Fruit fly (Drosophila melanogaster): Measurements from ENCODE around the gene Srp72.

Gene Srp72

dm6 chr3R:20588480-20588785 lies at the start of gene Srp72 (continued):
- TF ChIP-seq tx (GFP tag; optimal IDR thresholded peaks at IDR 0.05) = no peak
- no peak for TF ChIP-seq Gsc (GFP tag; IDR thresholded peaks at IDR 0.05)
- TF ChIP-seq CG4854 (GFP tag; optimal IDR thresholded peaks at IDR 0.05) = no peak
- no peak for TF ChIP-seq mld (GFP tag; IDR thresholded peaks at IDR 0.05; ENCODE audit: partially characterized antibody)
- TF ChIP-seq CG15269 (tag; optimal IDR thresholded peaks at IDR 0.05) = no peak
- no peak for TF ChIP-seq CG1792 (GFP tag; optimal IDR thresholded peaks at IDR 0.05)
- peak; percentile 10 for TF ChIP-seq kay (GFP tag; optimal IDR thresholded peaks at IDR 0.05)
- no peak for TF ChIP-seq Jarid2 (GFP tag; optimal IDR thresholded peaks at IDR 0.05)
- no peak for TF ChIP-seq E2f1 (GFP tag; IDR thresholded peaks at IDR 0.05)
- peak; percentile 73 for TF ChIP-seq gem (tag; optimal IDR thresholded peaks at IDR 0.05)
- no peak for TF ChIP-seq tna (GFP tag; IDR thresholded peaks at IDR 0.05; ENCODE audit: partially characterized antibody)
- TF ChIP-seq CG2712 (tag; optimal IDR thresholded peaks at IDR 0.05) = peak; percentile 65
- TF ChIP-seq fd96Cb (tag; optimal IDR thresholded peaks at IDR 0.05) = peak; percentile 52
- TF ChIP-seq CG32532 (GFP tag; IDR thresholded peaks at IDR 0.05) = peak; percentile 63; the same call in 1 of the 2 replicates
- no peak for TF ChIP-seq pum (GFP tag; optimal IDR thresholded peaks at IDR 0.05)
- peak; percentile 11 for TF ChIP-seq CG10979 (tag; optimal IDR thresholded peaks at IDR 0.05)
- TF ChIP-seq Adf1 (GFP tag; IDR thresholded peaks at IDR 0.05) = no peak
- TF ChIP-seq CG7357 (GFP tag; IDR thresholded peaks at IDR 0.05) = peak; percentile 14; the same call in 1 of the 3 replicates
- no peak for TF ChIP-seq Hey (tag; optimal IDR thresholded peaks at IDR 0.05)
- TF ChIP-seq sens (GFP tag) = peak; percentile 82
- no peak for TF ChIP-seq Doc2 (GFP tag; IDR thresholded peaks at IDR 0.05)
- no peak for TF ChIP-seq kni (GFP tag; optimal IDR thresholded peaks at IDR 0.05)
- no peak for TF ChIP-seq mirr (GFP tag; optimal IDR thresholded peaks at IDR 0.05)
- TF ChIP-seq CG1602 (GFP tag; optimal IDR thresholded peaks at IDR 0.05) = peak; percentile 20
- peak; percentile 38 for TF ChIP-seq lilli (GFP tag; optimal IDR thresholded peaks at IDR 0.05)
- TF ChIP-seq Dref (GFP tag; IDR thresholded peaks at IDR 0.05) = no peak
- TF ChIP-seq Fer1 (GFP tag; optimal IDR thresholded peaks at IDR 0.05) = peak; percentile 18
- no peak for TF ChIP-seq sima (GFP tag; optimal IDR thresholded peaks at IDR 0.05)
- no peak for TF ChIP-seq sim (GFP tag; IDR thresholded peaks at IDR 0.05)
- peak; percentile 68 for TF ChIP-seq CG2678 (tag; optimal IDR thresholded peaks at IDR 0.05)
- TF ChIP-seq Mad (GFP tag; optimal IDR thresholded peaks at IDR 0.05) = no peak
- TF ChIP-seq Ssrp (tag; optimal IDR thresholded peaks at IDR 0.05) = peak; percentile 25
- TF ChIP-seq CG4328 (GFP tag; optimal IDR thresholded peaks at IDR 0.05) = peak; percentile 29
- no peak for TF ChIP-seq Opbp (GFP tag; IDR thresholded peaks at IDR 0.05; ENCODE audit: partially characterized antibody)
- TF ChIP-seq CG3065 (GFP tag; optimal IDR thresholded peaks at IDR 0.05) = no peak
- TF ChIP-seq CG15479 (GFP tag; optimal IDR thresholded peaks at IDR 0.05) = no peak
- TF ChIP-seq CG5245 (GFP tag; optimal IDR thresholded peaks at IDR 0.05) = peak; percentile 34
- TF ChIP-seq peb (GFP tag; IDR thresholded peaks at IDR 0.05) = no peak
- TF ChIP-seq CG12219 (GFP tag; optimal IDR thresholded peaks at IDR 0.05) = no peak
- no peak for TF ChIP-seq CG11456 (GFP tag; IDR thresholded peaks at IDR 0.05)
- 0 out of 3 replicates have a peak, but pooled peaks have one; percentile 41 for TF ChIP-seq so (GFP tag; IDR thresholded peaks at IDR 0.05)
- peak; percentile 68 for TF ChIP-seq row (GFP tag; IDR thresholded peaks at IDR 0.05)
- TF ChIP-seq br (optimal IDR thresholded peaks at IDR 0.05) = no peak
- TF ChIP-seq Med (GFP tag) = peak; percentile 86
- TF ChIP-seq Trl (optimal IDR thresholded peaks at IDR 0.05) = no peak
- peak; percentile 0 for TF ChIP-seq Trl (GFP tag; optimal IDR thresholded peaks at IDR 0.05)
- TF ChIP-seq nerfin-2 (GFP tag; IDR thresholded peaks at IDR 0.05; ENCODE audit: partially characterized antibody) = no peak
- no peak for TF ChIP-seq CG16779 (GFP tag; IDR thresholded peaks at IDR 0.05)
- TF ChIP-seq CG17328 (GFP tag; IDR thresholded peaks at IDR 0.05) = peak; percentile 57; the same call in 1 of the 2 replicates
- TF ChIP-seq ttk (GFP tag; IDR thresholded peaks at IDR 0.05) = no peak
- no peak for TF ChIP-seq B-H2 (GFP tag; optimal IDR thresholded peaks at IDR 0.05)
- TF ChIP-seq CG9215 (GFP tag; IDR thresholded peaks at IDR 0.05) = peak; percentile 43; the same call in 1 of the 2 replicates
- TF ChIP-seq CG7987 (GFP tag; optimal IDR thresholded peaks at IDR 0.05) = no peak
